Worm (Caenorhabditis elegans) whole organism, L2 larva: ENCODE results near the gene B0024.11.
A peak's percentile ranks its signal among the peaks of the same experiment; 100 is the strongest.

Source experiments
- R02D3.7 ChIP-seq: fragments of 150-350 bp; optimal IDR thresholded peaks from 2 replicates; lab custom pipeline; 2014; ENCODE audit warnings: missing biosample characterization, missing genetic modification characterization
- aly-2 ChIP-seq: fragments of 150-350 bp; optimal IDR thresholded peaks from 2 replicates; lab custom pipeline; 2014; ENCODE audit warnings: missing biosample characterization, missing genetic modification characterization
- ceh-16 ChIP-seq: fragments of 150-350 bp; optimal IDR thresholded peaks from 2 replicates; lab custom pipeline; 2014; ENCODE audit warnings: missing biosample characterization, missing genetic modification characterization
- ceh-82 ChIP-seq: fragments of 150-350 bp; optimal IDR thresholded peaks from 2 replicates; lab custom pipeline; 2014; ENCODE audit warnings: missing biosample characterization, missing genetic modification characterization
- crh-2 ChIP-seq: sonication (generic microtip); optimal IDR thresholded peaks from 2 replicates; lab custom pipeline; 2017; ENCODE audit warnings: missing biosample characterization, missing genetic modification characterization
- fos-1 ChIP-seq: fragments of 150-350 bp; optimal IDR thresholded peaks from 2 replicates; lab custom pipeline; 2014; ENCODE audit warnings: missing biosample characterization, missing genetic modification characterization
- gmeb-1 ChIP-seq: fragments of 150-350 bp; optimal IDR thresholded peaks from 2 replicates; lab custom pipeline; 2014; ENCODE audit warnings: missing biosample characterization, missing genetic modification characterization
- lin-39 ChIP-seq: fragments of 150-350 bp; optimal IDR thresholded peaks from 2 replicates; lab custom pipeline; 2014; ENCODE audit warnings: missing biosample characterization, missing genetic modification reagents, missing genetic modification characterization
- mab-5 ChIP-seq: fragments of 150-350 bp; optimal IDR thresholded peaks from 2 replicates; lab custom pipeline; 2014; ENCODE audit warnings: missing biosample characterization, missing genetic modification characterization
- mdl-1 ChIP-seq, 2 experiments: fragments of 150-350 bp in 1 of 2; sonication (generic microtip) in 1 of 2; optimal IDR thresholded peaks; 2 replicates each; lab custom pipeline; 2017; ENCODE audit warnings: missing biosample characterization in 2 of 2, missing genetic modification characterization in 2 of 2
- nhr-10 ChIP-seq: sonication (generic microtip); optimal IDR thresholded peaks from 2 replicates; lab custom pipeline; 2017; ENCODE audit warnings: missing biosample characterization, missing genetic modification characterization
- nhr-6 ChIP-seq: fragments of 150-350 bp; optimal IDR thresholded peaks from 2 replicates; lab custom pipeline; 2014; ENCODE audit warnings: missing biosample characterization, missing genetic modification characterization
- nhr-77 ChIP-seq: fragments of 150-350 bp; optimal IDR thresholded peaks from 2 replicates; lab custom pipeline; 2014; ENCODE audit warnings: missing biosample characterization, missing genetic modification characterization
- peb-1 ChIP-seq: fragments of 150-350 bp; optimal IDR thresholded peaks from 2 replicates; lab custom pipeline; 2014; ENCODE audit warnings: missing biosample characterization, missing genetic modification characterization
- sma-3 ChIP-seq: sonication (generic microtip); optimal IDR thresholded peaks from 2 replicates; lab custom pipeline; 2016; ENCODE audit warnings: missing genetic modification reagents, missing genetic modification characterization, missing compliant biosample characterization
- sma-9 ChIP-seq, 2 experiments: fragments of 150-350 bp in 1 of 2; sonication (generic microtip) in 1 of 2; optimal IDR thresholded peaks; 2 replicates each; lab custom pipeline; 2014 to 2016; ENCODE audit warnings: missing genetic modification characterization in 2 of 2, mild to moderate bottlenecking in 1 of 2, missing biosample characterization in 1 of 2, missing compliant biosample characterization in 1 of 2, missing genetic modification reagents in 1 of 2, moderate library complexity in 1 of 2
- unc-39 ChIP-seq: fragments of 150-350 bp; optimal IDR thresholded peaks from 2 replicates; lab custom pipeline; 2014; ENCODE audit warnings: missing biosample characterization, missing genetic modification characterization
- zag-1 ChIP-seq: fragments of 150-350 bp; optimal IDR thresholded peaks from 2 replicates; lab custom pipeline; 2014; ENCODE audit warnings: missing biosample characterization, missing genetic modification characterization

The B0024.11 gene

DNA sequence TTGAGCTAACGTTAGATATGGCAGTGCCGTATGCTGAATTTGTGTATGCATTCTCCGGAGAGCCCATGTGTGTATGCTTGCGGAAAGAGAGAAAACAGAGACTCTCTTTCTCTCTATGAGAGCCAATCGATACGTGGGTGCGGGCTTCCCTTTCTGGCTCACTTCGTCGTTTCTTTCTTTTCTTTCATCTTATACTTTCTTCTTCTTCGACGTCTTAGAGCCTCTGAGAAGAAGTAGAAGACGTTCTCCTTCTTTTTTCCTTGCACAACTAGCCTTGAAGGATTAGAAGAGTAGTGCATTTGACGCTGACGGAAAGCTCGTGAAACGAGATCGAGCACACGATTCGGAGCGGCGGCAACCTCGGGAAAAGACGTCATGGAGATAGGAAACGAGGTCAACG lies 45.5 kb downstream of the B0024.11 start (continued):
- no peak for TF ChIP-seq aly-2 (tag; lab: Kevin White, UChicago)
- peak; percentile 60 for TF ChIP-seq sma-9 (GFP tag; optimal IDR thresholded peaks at IDR 0.05; lab: Kevin White, UChicago)
- no peak for TF ChIP-seq sma-9 (tag; optimal IDR thresholded peaks at IDR 0.05; lab: Kevin White, UChicago)
- TF ChIP-seq crh-2 (tag; lab: Kevin White, UChicago) = peak; percentile 46
- peak; percentile 14 for TF ChIP-seq mab-5 (tag; lab: Kevin White, UChicago)
- TF ChIP-seq nhr-77 (tag; lab: Kevin White, UChicago) = no peak
- peak in 1 of 2 experiments; percentile 74 for TF ChIP-seq mdl-1 (tag; optimal IDR thresholded peaks at IDR 0.05; lab: Kevin White, UChicago)
- no peak for TF ChIP-seq sma-3 (GFP tag; lab: Kevin White, UChicago)
- peak; percentile 73 for TF ChIP-seq zag-1 (tag; lab: Kevin White, UChicago)
- no peak for TF ChIP-seq fos-1 (tag; lab: Kevin White, UChicago)
- no peak for TF ChIP-seq gmeb-1 (tag; lab: Kevin White, UChicago)
- TF ChIP-seq nhr-6 (tag; lab: Kevin White, UChicago) = peak; percentile 62
- TF ChIP-seq nhr-10 (tag; lab: Kevin White, UChicago) = no peak
- TF ChIP-seq ceh-82 (tag; lab: Kevin White, UChicago) = no peak
- no peak for TF ChIP-seq R02D3.7
- no peak for TF ChIP-seq unc-39 (tag; lab: Kevin White, UChicago)
- no peak for TF ChIP-seq lin-39
- no peak for TF ChIP-seq ceh-16

DNA sequence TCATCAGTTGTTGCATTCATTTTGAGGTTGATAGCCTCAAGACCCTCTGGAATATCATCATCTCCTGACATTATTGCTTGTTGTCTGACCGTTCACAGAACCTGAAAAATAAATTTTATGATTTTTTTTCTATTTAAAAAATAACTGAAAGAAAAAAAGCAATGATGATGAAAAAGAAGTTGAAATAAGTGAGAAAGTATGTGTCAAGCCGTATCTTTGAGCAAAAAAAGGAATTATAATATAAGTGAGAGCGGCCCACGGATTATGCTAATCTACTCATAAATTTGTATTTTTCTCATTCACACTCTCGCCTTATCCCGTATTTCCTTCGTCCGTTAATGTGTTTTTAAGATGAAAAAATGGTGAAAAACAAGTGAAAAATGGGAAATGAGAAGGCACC lies 49.1 kb downstream of the B0024.11 start, which contains the start of gene ric-4:
Gene ric-4, minus strand, starts transcription at position 101 of the 400 bp plus-strand sequence.
- TF ChIP-seq nhr-77 (tag; lab: Kevin White, UChicago) (no peak), ceh-82 (tag; lab: Kevin White, UChicago) (no peak), peb-1 (no peak)
